Worm (Caenorhabditis elegans) whole organism, L2 larva: ENCODE measurements around the gene F46C5.6.

Experiments
- C34F6.9 ChIP-seq: fragments of 150-350 bp; optimal IDR thresholded peaks from 2 replicates; lab custom pipeline; 2014; ENCODE audit warnings: missing biosample characterization, missing genetic modification characterization
- F13H6.1 ChIP-seq: sonication (generic microtip); optimal IDR thresholded peaks from 2 replicates; lab custom pipeline; 2016; ENCODE audit warnings: missing genetic modification characterization, missing compliant biosample characterization
- R02D3.7 ChIP-seq: fragments of 150-350 bp; optimal IDR thresholded peaks from 2 replicates; lab custom pipeline; 2014; ENCODE audit warnings: missing biosample characterization, missing genetic modification characterization
- alr-1 ChIP-seq: fragments of 150-350 bp; optimal IDR thresholded peaks from 2 replicates; lab custom pipeline; 2014; ENCODE audit warnings: missing biosample characterization, missing genetic modification characterization
- ama-1 ChIP-seq: fragments of 150-350 bp; optimal IDR thresholded peaks from 2 replicates; lab custom pipeline; 2018; ENCODE audit warnings: inconsistent platforms
- blmp-1 ChIP-seq: sonication (generic microtip); optimal IDR thresholded peaks from 2 replicates; lab custom pipeline; 2017; ENCODE audit warnings: missing genetic modification characterization, mild to moderate bottlenecking, missing compliant biosample characterization, antibody characterized with exemption, moderate library complexity; ENCODE audit not compliant: insufficient read depth
- crh-2 ChIP-seq: sonication (generic microtip); optimal IDR thresholded peaks from 2 replicates; lab custom pipeline; 2017; ENCODE audit warnings: missing biosample characterization, missing genetic modification characterization
- dmd-4 ChIP-seq: sonication (generic microtip); optimal IDR thresholded peaks from 2 replicates; lab custom pipeline; 2017; ENCODE audit warnings: missing biosample characterization, missing genetic modification characterization
- egl-27 ChIP-seq: sonication (generic microtip); optimal IDR thresholded peaks from 3 replicates; lab custom pipeline; 2017; ENCODE audit warnings: missing biosample characterization, missing genetic modification reagents, missing genetic modification characterization
- elt-1 ChIP-seq: fragments of 150-350 bp; optimal IDR thresholded peaks from 2 replicates; lab custom pipeline; 2014; ENCODE audit warnings: missing biosample characterization, missing genetic modification characterization
- gmeb-1 ChIP-seq: fragments of 150-350 bp; optimal IDR thresholded peaks from 2 replicates; lab custom pipeline; 2014; ENCODE audit warnings: missing biosample characterization, missing genetic modification characterization
- lin-11 ChIP-seq: fragments of 150-350 bp; sonication (generic microtip); optimal IDR thresholded peaks from 2 replicates; lab custom pipeline; 2014; ENCODE audit warnings: missing biosample characterization, missing genetic modification characterization, inconsistent platforms, mixed read lengths
- lin-13 ChIP-seq: fragments of 150-350 bp; optimal IDR thresholded peaks from 2 replicates; lab custom pipeline; 2014; ENCODE audit warnings: missing biosample characterization, missing genetic modification reagents, missing genetic modification characterization
- lin-39 ChIP-seq: fragments of 150-350 bp; optimal IDR thresholded peaks from 2 replicates; lab custom pipeline; 2014; ENCODE audit warnings: missing biosample characterization, missing genetic modification reagents, missing genetic modification characterization
- lsy-2 ChIP-seq, 2 experiments: fragments of 150-350 bp in 1 of 2; sonication (generic microtip) in 1 of 2; optimal IDR thresholded peaks; 2 replicates each; lab custom pipeline; 2014 to 2017; ENCODE audit warnings: missing biosample characterization in 2 of 2, missing genetic modification characterization in 2 of 2
- mab-5 ChIP-seq: fragments of 150-350 bp; optimal IDR thresholded peaks from 2 replicates; lab custom pipeline; 2014; ENCODE audit warnings: missing biosample characterization, missing genetic modification characterization
- mbf-1 ChIP-seq: sonication (generic microtip); optimal IDR thresholded peaks from 2 replicates; lab custom pipeline; 2017; ENCODE audit warnings: missing biosample characterization, missing genetic modification characterization
- nhr-10 ChIP-seq: sonication (generic microtip); optimal IDR thresholded peaks from 2 replicates; lab custom pipeline; 2017; ENCODE audit warnings: missing biosample characterization, missing genetic modification characterization
- nhr-11 ChIP-seq: fragments of 150-350 bp; optimal IDR thresholded peaks from 2 replicates; lab custom pipeline; 2014; ENCODE audit warnings: missing biosample characterization, missing genetic modification characterization
- nhr-129 ChIP-seq: fragments of 150-350 bp; optimal IDR thresholded peaks from 2 replicates; lab custom pipeline; 2014; ENCODE audit warnings: missing biosample characterization, missing genetic modification characterization
- nhr-21 ChIP-seq: fragments of 150-350 bp; optimal IDR thresholded peaks from 2 replicates; lab custom pipeline; 2014; ENCODE audit warnings: missing biosample characterization, missing genetic modification characterization
- nhr-23 ChIP-seq: fragments of 150-350 bp; optimal IDR thresholded peaks from 2 replicates; lab custom pipeline; 2014; ENCODE audit warnings: missing biosample characterization, missing genetic modification reagents, missing genetic modification characterization
- nhr-25 ChIP-seq: fragments of 150-350 bp; sonication (generic microtip); optimal IDR thresholded peaks from 3 replicates; lab custom pipeline; 2014; ENCODE audit warnings: missing biosample characterization, missing genetic modification characterization
- nhr-6 ChIP-seq: fragments of 150-350 bp; optimal IDR thresholded peaks from 2 replicates; lab custom pipeline; 2014; ENCODE audit warnings: missing biosample characterization, missing genetic modification characterization
- peb-1 ChIP-seq: fragments of 150-350 bp; optimal IDR thresholded peaks from 2 replicates; lab custom pipeline; 2014; ENCODE audit warnings: missing biosample characterization, missing genetic modification characterization
- sem-4 ChIP-seq: fragments of 150-350 bp; optimal IDR thresholded peaks from 2 replicates; lab custom pipeline; 2014; ENCODE audit warnings: missing biosample characterization, missing genetic modification reagents, missing genetic modification characterization
- skn-1 ChIP-seq: sonication (generic microtip); optimal IDR thresholded peaks from 2 replicates; lab custom pipeline; 2017; ENCODE audit warnings: missing biosample characterization, missing genetic modification characterization
- sma-3 ChIP-seq: sonication (generic microtip); optimal IDR thresholded peaks from 2 replicates; lab custom pipeline; 2016; ENCODE audit warnings: missing genetic modification reagents, missing genetic modification characterization, missing compliant biosample characterization
- sma-9 ChIP-seq, 2 experiments: fragments of 150-350 bp in 1 of 2; sonication (generic microtip) in 1 of 2; optimal IDR thresholded peaks; 2 replicates each; lab custom pipeline; 2014 to 2016; ENCODE audit warnings: missing genetic modification characterization in 2 of 2, mild to moderate bottlenecking in 1 of 2, missing biosample characterization in 1 of 2, missing compliant biosample characterization in 1 of 2, missing genetic modification reagents in 1 of 2, moderate library complexity in 1 of 2
- snpc-4 ChIP-seq: fragments of 150-350 bp; optimal IDR thresholded peaks from 2 replicates; lab custom pipeline; 2014; ENCODE audit warnings: missing biosample characterization, missing genetic modification characterization
- unc-55 ChIP-seq: fragments of 150-350 bp; sonication (generic microtip); optimal IDR thresholded peaks from 3 replicates; lab custom pipeline; 2014; ENCODE audit warnings: missing biosample characterization, missing genetic modification reagents, missing genetic modification characterization
- unc-62 ChIP-seq: fragments of 150-350 bp; optimal IDR thresholded peaks from 2 replicates; lab custom pipeline; 2014; ENCODE audit warnings: missing biosample characterization, missing genetic modification reagents, missing genetic modification characterization
- zag-1 ChIP-seq: fragments of 150-350 bp; optimal IDR thresholded peaks from 2 replicates; lab custom pipeline; 2014; ENCODE audit warnings: missing biosample characterization, missing genetic modification characterization
- ztf-1 ChIP-seq: fragments of 200-800 bp; sonication (Bioruptor generic); conservative IDR thresholded peaks from 2 replicates; pipeline ENCODE4 v1.3.6; 2022; ENCODE audit warnings: missing genetic modification characterization, missing compliant biosample characterization
- ztf-11 ChIP-seq: sonication (generic microtip); optimal IDR thresholded peaks from 2 replicates; lab custom pipeline; 2017; ENCODE audit warnings: missing biosample characterization, missing genetic modification characterization
- ztf-4 ChIP-seq: fragments of 150-350 bp; optimal IDR thresholded peaks from 2 replicates; lab custom pipeline; 2014; ENCODE audit warnings: missing biosample characterization, missing genetic modification characterization

F46C5.6 gene

ce11 chrII:8817225-8817624 lies 27.1 kb downstream of the F46C5.6 start:
- TF ChIP-seq nhr-25 (tag; lab: Kevin White, UChicago) = peak; percentile 59
- TF ChIP-seq C34F6.9 (tag; lab: Kevin White, UChicago) = no peak
- no peak for TF ChIP-seq nhr-23 (tag; lab: Kevin White, UChicago)
- TF ChIP-seq nhr-21 (tag; lab: Kevin White, UChicago) = peak; percentile 85
- peak; percentile 56 for TF ChIP-seq sem-4 (tag; lab: Kevin White, UChicago)
- TF ChIP-seq mbf-1 = no peak
- TF ChIP-seq sma-3 (GFP tag; lab: Kevin White, UChicago) = peak; percentile 51
- no peak for TF ChIP-seq egl-27
- no peak for TF ChIP-seq skn-1 (tag; lab: Kevin White, UChicago)
- TF ChIP-seq zag-1 = no peak
- no peak for TF ChIP-seq elt-1 (tag; lab: Kevin White, UChicago)
- peak in 1 of 2 experiments; percentile 16 for TF ChIP-seq lsy-2 (tag; optimal IDR thresholded peaks at IDR 0.05; lab: Kevin White, UChicago)
- no peak for TF ChIP-seq snpc-4 (tag; lab: Kevin White, UChicago)
- no peak for TF ChIP-seq F13H6.1 (tag; lab: Kevin White, UChicago)
- no peak for TF ChIP-seq mab-5 (tag; lab: Kevin White, UChicago)
- no peak for TF ChIP-seq nhr-6 (tag; lab: Kevin White, UChicago)
- no peak for TF ChIP-seq nhr-11 (tag; lab: Kevin White, UChicago)
- TF ChIP-seq R02D3.7 (tag; lab: Kevin White, UChicago) = no peak
- TF ChIP-seq ztf-4 (tag; lab: Kevin White, UChicago) = peak; percentile 33
- peak; percentile 31 for TF ChIP-seq crh-2
- TF ChIP-seq gmeb-1 = no peak
- no peak for TF ChIP-seq peb-1 (tag; lab: Kevin White, UChicago)
- TF ChIP-seq blmp-1 (tag; lab: Kevin White, UChicago) = peak; percentile 12
- TF ChIP-seq nhr-129 (tag; lab: Kevin White, UChicago) = no peak
- no peak for TF ChIP-seq ztf-1 (GFP tag; lab: Robert Waterston, UW)
- TF ChIP-seq, all 48 proteins: peak for 8

ce11 chrII:8814231-8814630 lies 30.1 kb downstream of the F46C5.6 start:
- TF ChIP-seq sma-3 (GFP tag; lab: Kevin White, UChicago) = no peak
- TF ChIP-seq dmd-4 (tag; lab: Kevin White, UChicago) = no peak
- peak; percentile 4 for TF ChIP-seq nhr-25 (tag; lab: Kevin White, UChicago)
- no peak for TF ChIP-seq nhr-21 (tag; lab: Kevin White, UChicago)
- no peak for TF ChIP-seq lin-13

- peak; percentile 63 for TF ChIP-seq egl-27
- peak; percentile 63 for TF ChIP-seq nhr-6 (tag; lab: Kevin White, UChicago)
- peak; percentile 15 for TF ChIP-seq gmeb-1
- TF ChIP-seq nhr-25 (tag; lab: Kevin White, UChicago) = peak; percentile 89
- peak; percentile 56 for TF ChIP-seq crh-2
- TF ChIP-seq unc-55 (GFP tag; lab: Kevin White, UChicago) = no peak
- peak; percentile 52 for TF ChIP-seq blmp-1 (tag; lab: Kevin White, UChicago)
- TF ChIP-seq nhr-21 (tag; lab: Kevin White, UChicago) = peak; percentile 98
- no peak for TF ChIP-seq unc-62 (GFP tag; lab: Kevin White, UChicago)
- TF ChIP-seq nhr-23 (tag; lab: Kevin White, UChicago) = no peak
- TF ChIP-seq sma-9 (GFP tag; optimal IDR thresholded peaks at IDR 0.05; lab: Kevin White, UChicago) = peak; percentile 81
- no peak for TF ChIP-seq sma-9 (tag; optimal IDR thresholded peaks at IDR 0.05; lab: Kevin White, UChicago)
- no peak for TF ChIP-seq lin-39 (tag; lab: Kevin White, UChicago)
- no peak for TF ChIP-seq lin-13
- peak in 1 of 2 experiments; percentile 22 for TF ChIP-seq lsy-2 (tag; optimal IDR thresholded peaks at IDR 0.05; lab: Kevin White, UChicago)
- TF ChIP-seq sma-3 (GFP tag; lab: Kevin White, UChicago) = peak; percentile 84
- peak; percentile 79 for TF ChIP-seq nhr-129 (tag; lab: Kevin White, UChicago)
- no peak for TF ChIP-seq lin-11
Measured at ce11 chrII:8813659-8814058, 30.7 kb downstream of the F46C5.6 start.

ce11 chrII:8812346-8812745 lies 32.0 kb downstream of the F46C5.6 start:
- TF ChIP-seq ztf-1 (GFP tag; lab: Robert Waterston, UW) (no peak), blmp-1 (tag; lab: Kevin White, UChicago) (no peak), gmeb-1 (no peak), C34F6.9 (tag; lab: Kevin White, UChicago) (peak; percentile 3), sma-3 (GFP tag; lab: Kevin White, UChicago) (no peak), skn-1 (tag; lab: Kevin White, UChicago) (no peak), nhr-10 (tag; lab: Kevin White, UChicago) (no peak), elt-1 (tag; lab: Kevin White, UChicago) (no peak), mbf-1 (no peak), ztf-4 (tag; lab: Kevin White, UChicago) (peak; percentile 4), ztf-11 (tag; lab: Kevin White, UChicago) (no peak), R02D3.7 (tag; lab: Kevin White, UChicago) (no peak), nhr-129 (tag; lab: Kevin White, UChicago) (no peak), nhr-21 (tag; lab: Kevin White, UChicago) (peak; percentile 17), ama-1 (peak; percentile 42), dmd-4 (tag; lab: Kevin White, UChicago) (no peak), unc-55 (GFP tag; lab: Kevin White, UChicago) (no peak), lin-11 (no peak), alr-1 (tag; lab: Kevin White, UChicago) (no peak)
- TF ChIP-seq, all 48 proteins: peak for 4
